Fruit fly (Drosophila melanogaster): Measurements from ENCODE around the gene pll.
A peak's percentile ranks its signal among the peaks of the same experiment; 100 is the strongest.

Gene pll

DNA sequence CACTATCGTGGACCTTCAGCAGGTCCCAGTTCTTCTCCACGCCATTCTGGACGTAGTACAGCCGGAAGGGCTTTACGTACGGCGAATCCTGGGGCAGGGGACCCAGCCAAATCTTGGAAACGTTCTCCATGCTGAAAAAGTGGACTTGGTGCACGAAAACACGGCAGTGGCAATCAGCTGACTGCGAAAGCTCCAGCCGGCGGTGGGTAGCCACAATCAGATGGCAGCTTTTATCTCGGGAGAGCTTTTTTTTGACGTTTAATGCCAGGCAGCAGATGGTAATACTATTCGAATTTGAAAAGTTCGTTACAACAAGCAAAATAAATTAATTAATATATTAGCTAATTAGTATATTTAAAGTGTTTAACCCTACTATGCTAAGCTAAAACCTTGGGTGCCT, 24.6 kb downstream of the pll start, which contains the start of gene CG42813 (continued):
- TF ChIP-seq CG17802 (tag; optimal IDR thresholded peaks at IDR 0.05) (no peak), CG10267 (tag; optimal IDR thresholded peaks at IDR 0.05) (no peak), nau (GFP tag; optimal IDR thresholded peaks at IDR 0.05) (no peak), Awh (GFP tag; IDR thresholded peaks at IDR 0.05) (no peak), sqz (GFP tag; optimal IDR thresholded peaks at IDR 0.05) (no peak), Optix (GFP tag; IDR thresholded peaks at IDR 0.05) (no peak), ems (GFP tag; optimal IDR thresholded peaks at IDR 0.05) (no peak), grau (tag; optimal IDR thresholded peaks at IDR 0.05) (no peak), CG31441 (GFP tag; IDR thresholded peaks at IDR 0.05) (no peak), crp (GFP tag; optimal IDR thresholded peaks at IDR 0.05) (peak in 1 of 2 experiments; percentile 92), sim (GFP tag; IDR thresholded peaks at IDR 0.05) (no peak), CG12071 (GFP tag; optimal IDR thresholded peaks at IDR 0.05) (no peak), wek (GFP tag; optimal IDR thresholded peaks at IDR 0.05) (no peak), CG34224 (GFP tag; IDR thresholded peaks at IDR 0.05; ENCODE audit: partially characterized antibody) (peak; percentile 40; the same call in 1 of the 3 replicates), Mrtf (GFP tag; IDR thresholded peaks at IDR 0.05) (no peak), crol (GFP tag; IDR thresholded peaks at IDR 0.05) (no peak), CG17568 (GFP tag; optimal IDR thresholded peaks at IDR 0.05) (no peak), tio (GFP tag; optimal IDR thresholded peaks at IDR 0.05) (no peak), chm (GFP tag; IDR thresholded peaks at IDR 0.05) (no peak), salm (tag; optimal IDR thresholded peaks at IDR 0.05) (no peak), CG6683 (GFP tag; optimal IDR thresholded peaks at IDR 0.05) (no peak), ara (GFP tag; IDR thresholded peaks at IDR 0.05) (no peak), Dref (GFP tag; IDR thresholded peaks at IDR 0.05) (no peak), prd (optimal IDR thresholded peaks at IDR 0.05) (no peak), prd (GFP tag; IDR thresholded peaks at IDR 0.05) (no peak), CG3163 (GFP tag; optimal IDR thresholded peaks at IDR 0.05) (no peak), CG15073 (GFP tag; optimal IDR thresholded peaks at IDR 0.05) (no peak), unc-4 (GFP tag; IDR thresholded peaks at IDR 0.05; ENCODE audit: partially characterized antibody) (0 out of 2 replicates have a peak, but pooled peaks have one; percentile 28), Sry-β (GFP tag; optimal IDR thresholded peaks at IDR 0.05) (no peak), Dp (GFP tag; optimal IDR thresholded peaks at IDR 0.05) (peak; percentile 43), bigmax (GFP tag; optimal IDR thresholded peaks at IDR 0.05) (no peak), Dip3 (GFP tag; optimal IDR thresholded peaks at IDR 0.05) (no peak), CG30431 (GFP tag; optimal IDR thresholded peaks at IDR 0.05) (no peak), CoRest (tag; optimal IDR thresholded peaks at IDR 0.05) (no peak), lmd (GFP tag; IDR thresholded peaks at IDR 0.05) (no peak), B-H2 (GFP tag; optimal IDR thresholded peaks at IDR 0.05) (no peak), CG18011 (GFP tag; optimal IDR thresholded peaks at IDR 0.05) (no peak), fd3F (GFP tag; optimal IDR thresholded peaks at IDR 0.05) (no peak), Adf1 (GFP tag; IDR thresholded peaks at IDR 0.05) (peak; percentile 11; the same call in 1 of the 2 replicates), CG10366 (GFP tag; IDR thresholded peaks at IDR 0.05) (no peak)

- TF ChIP-seq CG6654 (GFP tag; optimal IDR thresholded peaks at IDR 0.05) (peak; percentile 97), CG15514 (GFP tag; optimal IDR thresholded peaks at IDR 0.05) (no peak), HLH4C (GFP tag; IDR thresholded peaks at IDR 0.05; ENCODE audit: partially characterized antibody) (0 out of 3 replicates have a peak, but pooled peaks have one; percentile 26), cad (GFP tag; optimal IDR thresholded peaks at IDR 0.05) (peak; percentile 92), Ets65A (GFP tag) (peak; percentile 58), PHDP (tag; optimal IDR thresholded peaks at IDR 0.05) (no peak), Med (GFP tag) (peak; percentile 29)
Observed at dm6 chr3R:27226080-27226648, 26.8 kb downstream of the pll start.

Measured in whole organism, embryonic.